Worm (Caenorhabditis elegans) whole organism, late embryonic: ENCODE results near the gene srx-137.

ENCODE experiments used
- C38D4.7 ChIP-seq: fragments of 200-800 bp; sonication (Bioruptor generic); optimal IDR thresholded peaks from 2 replicates; lab custom pipeline; 2018; ENCODE audit warnings: mild to moderate bottlenecking, missing genetic modification characterization, moderate library complexity, missing compliant biosample characterization
- F13H6.1 ChIP-seq: sonication (generic microtip); optimal IDR thresholded peaks from 2 replicates; lab custom pipeline; 2016; ENCODE audit warnings: missing genetic modification characterization, missing compliant biosample characterization
- K02D7.2 ChIP-seq: sonication (generic microtip); optimal IDR thresholded peaks from 2 replicates; lab custom pipeline; 2017; ENCODE audit warnings: mild to moderate bottlenecking, missing genetic modification characterization, missing compliant biosample characterization
- K09A11.1 ChIP-seq: sonication (generic microtip); optimal IDR thresholded peaks from 2 replicates; lab custom pipeline; 2017; ENCODE audit warnings: antibody characterized with exemption, mild to moderate bottlenecking, missing genetic modification characterization, missing compliant biosample characterization; ENCODE audit not compliant: insufficient read depth
- T23F11.4 ChIP-seq: fragments of 200-800 bp; sonication (Bioruptor generic); optimal IDR thresholded peaks from 2 replicates; lab custom pipeline; 2018; ENCODE audit warnings: mild to moderate bottlenecking, missing genetic modification characterization, missing compliant biosample characterization
- Y22D7AL.16 ChIP-seq: sonication (generic microtip); optimal IDR thresholded peaks from 2 replicates; lab custom pipeline; 2016; ENCODE audit warnings: missing genetic modification characterization, missing compliant biosample characterization
- ahr-1 ChIP-seq: sonication (generic microtip); optimal IDR thresholded peaks from 2 replicates; lab custom pipeline; 2016; ENCODE audit warnings: missing genetic modification characterization, missing compliant biosample characterization
- ama-1 ChIP-seq: fragments of 150-350 bp; optimal IDR thresholded peaks from 2 replicates; lab custom pipeline; 2014
- ceh-14 ChIP-seq: sonication (generic microtip); optimal IDR thresholded peaks from 2 replicates; lab custom pipeline; 2016; ENCODE audit warnings: missing genotype, missing genetic modification characterization, missing compliant biosample characterization
- ceh-18 ChIP-seq: sonication (generic microtip); optimal IDR thresholded peaks from 2 replicates; lab custom pipeline; 2016; ENCODE audit warnings: missing genetic modification characterization, missing compliant biosample characterization
- ceh-34 ChIP-seq: sonication (generic microtip); optimal IDR thresholded peaks from 2 replicates; lab custom pipeline; 2016; ENCODE audit warnings: mild to moderate bottlenecking, missing genetic modification characterization, missing compliant biosample characterization
- ceh-6 ChIP-seq: fragments of 200-800 bp; sonication (Bioruptor generic); optimal IDR thresholded peaks from 2 replicates; lab custom pipeline; 2018; ENCODE audit warnings: mild to moderate bottlenecking, missing genetic modification characterization, missing compliant biosample characterization
- ceh-9 ChIP-seq: sonication (generic microtip); optimal IDR thresholded peaks from 2 replicates; lab custom pipeline; 2016; ENCODE audit warnings: mild to moderate bottlenecking, missing genetic modification characterization, inconsistent platforms, missing compliant biosample characterization
- elt-2 ChIP-seq: sonication (generic microtip); optimal IDR thresholded peaks from 2 replicates; lab custom pipeline; 2016; ENCODE audit warnings: missing genetic modification reagents, missing genetic modification characterization, missing compliant biosample characterization
- elt-4 ChIP-seq: sonication (generic microtip); optimal IDR thresholded peaks from 2 replicates; lab custom pipeline; 2016; ENCODE audit warnings: missing genetic modification characterization, missing compliant biosample characterization
- ets-4 ChIP-seq: sonication (generic microtip); optimal IDR thresholded peaks from 2 replicates; lab custom pipeline; 2016; ENCODE audit warnings: missing genetic modification characterization, missing compliant biosample characterization
- eyg-1 ChIP-seq: sonication (generic microtip); optimal IDR thresholded peaks from 2 replicates; lab custom pipeline; 2016; ENCODE audit warnings: missing genotype, missing genetic modification characterization, missing compliant biosample characterization
- fax-1 ChIP-seq: sonication (generic microtip); optimal IDR thresholded peaks from 2 replicates; lab custom pipeline; 2016; ENCODE audit warnings: missing genotype, missing genetic modification characterization, missing compliant biosample characterization
- gmeb-2 ChIP-seq: sonication (generic microtip); optimal IDR thresholded peaks from 2 replicates; lab custom pipeline; 2016; ENCODE audit warnings: missing genetic modification characterization, inconsistent platforms, missing compliant biosample characterization
- mec-3 ChIP-seq: sonication (generic microtip); optimal IDR thresholded peaks from 2 replicates; lab custom pipeline; 2016; ENCODE audit warnings: borderline replicate concordance, missing genetic modification characterization, missing compliant biosample characterization
- nfya-1 ChIP-seq: sonication (generic microtip); optimal IDR thresholded peaks from 2 replicates; lab custom pipeline; 2017; ENCODE audit warnings: missing genetic modification characterization, mild to moderate bottlenecking, missing compliant biosample characterization, antibody characterized with exemption, moderate library complexity
- npax-4 ChIP-seq: sonication (generic microtip); optimal IDR thresholded peaks from 2 replicates; lab custom pipeline; 2016; ENCODE audit warnings: missing genetic modification characterization, missing compliant biosample characterization
- pag-3 ChIP-seq: sonication (generic microtip); optimal IDR thresholded peaks from 2 replicates; lab custom pipeline; 2016; ENCODE audit warnings: missing compliant biosample characterization, missing genetic modification characterization, borderline replicate concordance
- pax-1 ChIP-seq: fragments of 150-350 bp; optimal IDR thresholded peaks from 2 replicates; lab custom pipeline; 2014; ENCODE audit warnings: missing biosample characterization, missing genetic modification characterization
- pha-2 ChIP-seq: sonication (generic microtip); optimal IDR thresholded peaks from 2 replicates; lab custom pipeline; 2017; ENCODE audit warnings: mild to moderate bottlenecking, missing genetic modification characterization, missing compliant biosample characterization
- pros-1 ChIP-seq: fragments of 150-350 bp; optimal IDR thresholded peaks from 2 replicates; lab custom pipeline; 2014; ENCODE audit warnings: missing biosample characterization, missing genetic modification reagents, missing genetic modification characterization
- rnt-1 ChIP-seq: sonication (generic microtip); optimal IDR thresholded peaks from 2 replicates; lab custom pipeline; 2016; ENCODE audit warnings: missing genetic modification characterization, missing compliant biosample characterization
- sdc-2 ChIP-seq: sonication (generic microtip); optimal IDR thresholded peaks from 2 replicates; lab custom pipeline; 2016; ENCODE audit warnings: missing genotype, missing genetic modification characterization, missing compliant biosample characterization
- syd-9 ChIP-seq: sonication (generic microtip); optimal IDR thresholded peaks from 2 replicates; lab custom pipeline; 2016; ENCODE audit warnings: mild to moderate bottlenecking, missing genetic modification characterization, moderate library complexity, missing compliant biosample characterization
- tbx-7 ChIP-seq: sonication (generic microtip); optimal IDR thresholded peaks from 2 replicates; lab custom pipeline; 2016; ENCODE audit warnings: missing genotype, missing genetic modification characterization, missing compliant biosample characterization
- unc-3 ChIP-seq, 2 experiments: fragments of 200-800 bp in 1 of 2; sonication (Bioruptor generic) in 1 of 2; sonication (generic microtip) in 1 of 2; conservative IDR thresholded peaks in 1 of 2; optimal IDR thresholded peaks in 1 of 2; 2 replicates each; pipeline versions ENCODE4 v1.3.6 to Lab custom; 2016 to 2022; ENCODE audit warnings: missing compliant biosample characterization in 2 of 2, missing genetic modification characterization in 2 of 2, missing genetic modification reagents in 1 of 2
- unc-42 ChIP-seq: sonication (generic microtip); optimal IDR thresholded peaks from 2 replicates; lab custom pipeline; 2016; ENCODE audit warnings: missing genotype, missing genetic modification characterization, missing compliant biosample characterization
- unc-55 ChIP-seq: sonication (generic microtip); optimal IDR thresholded peaks from 2 replicates; lab custom pipeline; 2017; ENCODE audit warnings: missing biosample characterization, missing genetic modification reagents, missing genetic modification characterization
- ztf-16 ChIP-seq: sonication (generic microtip); optimal IDR thresholded peaks from 2 replicates; lab custom pipeline; 2017; ENCODE audit warnings: missing genetic modification characterization, missing compliant biosample characterization

Gene srx-137

ce11 chrV:13833951-13834350, 28.7 kb upstream of the srx-137 start, which contains the start of gene srx-129:
TSS of gene srx-129 (plus strand) at chrV:13834251.
- no peak for TF ChIP-seq fax-1 (tag; lab: Kevin White, UChicago)
- TF ChIP-seq ets-4, result no peak
- no peak for TF ChIP-seq elt-2 (tag; lab: Kevin White, UChicago)
- no peak for TF ChIP-seq eyg-1 (tag; lab: Kevin White, UChicago)
- TF ChIP-seq gmeb-2 (tag; lab: Kevin White, UChicago), result no peak
- no peak for TF ChIP-seq rnt-1
- TF ChIP-seq C38D4.7 (GFP tag; lab: Kevin White, UChicago), result no peak
- TF ChIP-seq ztf-16 (tag; lab: Kevin White, UChicago), result no peak
- no peak for TF ChIP-seq ceh-34 (tag; lab: Kevin White, UChicago)
- TF ChIP-seq syd-9 (tag; lab: Kevin White, UChicago), result no peak
- no peak for TF ChIP-seq K09A11.1 (tag; lab: Kevin White, UChicago)
- TF ChIP-seq F13H6.1 (tag; lab: Kevin White, UChicago), result no peak
- TF ChIP-seq unc-42 (tag; lab: Kevin White, UChicago), result no peak
- TF ChIP-seq mec-3 (tag; lab: Kevin White, UChicago), result no peak
- no peak for TF ChIP-seq ahr-1 (tag; lab: Kevin White, UChicago)
- no peak for TF ChIP-seq K02D7.2 (tag; lab: Kevin White, UChicago)
- no peak for TF ChIP-seq unc-3 (GFP tag; conservative IDR thresholded peaks at IDR 0.05; lab: Robert Waterston, UW)
- no peak for TF ChIP-seq unc-3 (tag; optimal IDR thresholded peaks at IDR 0.05; lab: Kevin White, UChicago)

ce11 chrV:13837173-13837572, 25.4 kb upstream of the srx-137 start, which contains the start of gene srx-128:
TSS of gene srx-128 (plus strand) at chrV:13837473.
- TF ChIP-seq syd-9 (tag; lab: Kevin White, UChicago), result no peak
- no peak for TF ChIP-seq sdc-2 (tag; lab: Kevin White, UChicago)
- TF ChIP-seq npax-4 (tag; lab: Kevin White, UChicago), result no peak
- no peak for TF ChIP-seq nfya-1 (tag; lab: Kevin White, UChicago)
- TF ChIP-seq, all 69 proteins: peak for 0

ce11 chrV:13839433-13839832, 23.2 kb upstream of the srx-137 start, which contains the start of gene F55B12.10:
TSS of gene F55B12.10 (plus strand) at chrV:13839733.
- TF ChIP-seq ceh-18 (tag; lab: Kevin White, UChicago) (no peak), elt-4 (tag; lab: Kevin White, UChicago) (no peak), unc-55 (no peak), ama-1 (lab: Kevin White, UChicago) (no peak), mec-3 (tag; lab: Kevin White, UChicago) (no peak), pag-3 (tag; lab: Kevin White, UChicago) (no peak), F13H6.1 (tag; lab: Kevin White, UChicago) (no peak), pax-1 (tag; lab: Kevin White, UChicago) (no peak)

ce11 chrV:13840909-13841308, 21.7 kb upstream of the srx-137 start, which contains the start of gene srx-17:
TSS of gene srx-17 (plus strand) at chrV:13841209.
- TF ChIP-seq ceh-34 (tag; lab: Kevin White, UChicago) (no peak), sdc-2 (tag; lab: Kevin White, UChicago) (no peak), pag-3 (tag; lab: Kevin White, UChicago) (no peak), ceh-14 (tag; lab: Kevin White, UChicago) (no peak), C38D4.7 (GFP tag; lab: Kevin White, UChicago) (no peak), tbx-7 (tag; lab: Kevin White, UChicago) (no peak), npax-4 (tag; lab: Kevin White, UChicago) (no peak), pros-1 (tag; lab: Kevin White, UChicago) (no peak), ceh-9 (tag; lab: Kevin White, UChicago) (no peak), pha-2 (tag; lab: Kevin White, UChicago) (no peak), ceh-6 (no peak), T23F11.4 (no peak), elt-4 (tag; lab: Kevin White, UChicago) (no peak), mec-3 (tag; lab: Kevin White, UChicago) (no peak), Y22D7AL.16 (tag; lab: Kevin White, UChicago) (no peak)
